Fruit fly (Drosophila melanogaster) whole organism, wandering third instar larva: ENCODE measurements around the gene Ork1.

Source experiments
- Abd-B ChIP-seq: fragments of >200 bp; optimal IDR thresholded peaks from 2 replicates; lab custom pipeline; 2017; ENCODE audit warnings: missing biosample characterization, missing genetic modification characterization
- CG32264 ChIP-seq: fragments of 200-800 bp; sonication (Bioruptor generic); optimal IDR thresholded peaks from 2 replicates; lab custom pipeline; 2016; ENCODE audit warnings: missing biosample characterization, missing genetic modification characterization
- CG9705 ChIP-seq: fragments of 200-800 bp; sonication (Bioruptor generic); optimal IDR thresholded peaks from 2 replicates; lab custom pipeline; 2018; ENCODE audit warnings: missing biosample characterization, mild to moderate bottlenecking, missing genetic modification characterization
- CrebA ChIP-seq: fragments of 200-800 bp; sonication (Bioruptor generic); optimal IDR thresholded peaks from 2 replicates; lab custom pipeline; 2016; ENCODE audit warnings: missing biosample characterization, mild to moderate bottlenecking, missing genetic modification characterization, borderline replicate concordance
- Dfd ChIP-seq: fragments of >200 bp; optimal IDR thresholded peaks from 2 replicates; lab custom pipeline; 2017; ENCODE audit warnings: missing biosample characterization, missing genetic modification characterization
- Dif ChIP-seq: fragments of 200-275, 200-300 bp; sonication (Bioruptor generic); optimal IDR thresholded peaks from 2 replicates; lab custom pipeline; 2018; ENCODE audit warnings: missing biosample characterization, missing genetic modification characterization; ENCODE audit not compliant: partially characterized antibody
- GATAd ChIP-seq: sonication (Bioruptor generic); optimal IDR thresholded peaks from 2 replicates; lab custom pipeline; 2016; ENCODE audit warnings: missing biosample characterization, missing genetic modification characterization
- HLH106 ChIP-seq: fragments of 200-800 bp; optimal IDR thresholded peaks from 3 replicates; lab custom pipeline; 2019; ENCODE audit warnings: missing biosample characterization, mild to moderate bottlenecking, missing genetic modification characterization, moderate library complexity
- Hnf4 ChIP-seq: fragments of 200-800 bp; sonication (Bioruptor generic); optimal IDR thresholded peaks from 2 replicates; lab custom pipeline; 2016; ENCODE audit warnings: missing biosample characterization, mild to moderate bottlenecking, missing genetic modification characterization
- Hr78 ChIP-seq: fragments of >200 bp; optimal IDR thresholded peaks from 2 replicates; lab custom pipeline; 2017; ENCODE audit warnings: missing biosample characterization, missing genetic modification characterization
- Hr83 ChIP-seq: fragments of 200-300 bp; sonication (Bioruptor generic); optimal IDR thresholded peaks from 2 replicates; lab custom pipeline; 2016; ENCODE audit warnings: missing biosample characterization, mild to moderate bottlenecking, missing genetic modification characterization, moderate library complexity; ENCODE audit not compliant: poor library complexity, severe bottlenecking
- Jra ChIP-seq: sonication (Bioruptor generic); optimal IDR thresholded peaks from 2 replicates; lab custom pipeline; 2016; ENCODE audit warnings: missing biosample characterization, missing genetic modification characterization
- Mio ChIP-seq: sonication (Bioruptor generic); optimal IDR thresholded peaks from 2 replicates; lab custom pipeline; 2016; ENCODE audit warnings: missing biosample characterization, missing genetic modification characterization
- Myc ChIP-seq: fragments of >200 bp; optimal IDR thresholded peaks from 2 replicates; lab custom pipeline; 2017
- N ChIP-seq: fragments of >200 bp; optimal IDR thresholded peaks from 2 replicates; lab custom pipeline; 2018; ENCODE audit warnings: missing biosample characterization, missing external identifiers, missing genetic modification characterization
- OdsH ChIP-seq: fragments of 200-800 bp; sonication (Bioruptor generic); optimal IDR thresholded peaks from 2 replicates; lab custom pipeline; 2016; ENCODE audit warnings: missing biosample characterization, mild to moderate bottlenecking, missing genetic modification characterization
- Rel ChIP-seq, 2 experiments: fragments of 200-800 bp; sonication (Bioruptor generic) in 1 of 2; optimal IDR thresholded peaks; 2 replicates in 1 of 2; 3 replicates in 1 of 2; lab custom pipeline; 2016 to 2019; ENCODE audit warnings: mild to moderate bottlenecking in 2 of 2, missing biosample characterization in 2 of 2, missing genetic modification characterization in 2 of 2, moderate library complexity in 1 of 2
- Sp1 ChIP-seq: fragments of 200-800 bp; sonication (Bioruptor generic); optimal IDR thresholded peaks from 3 replicates; lab custom pipeline; 2019; ENCODE audit warnings: missing biosample characterization, mild to moderate bottlenecking, missing genetic modification characterization, moderate library complexity
- Vsx2 ChIP-seq: fragments of 200-300, 225-300 bp; sonication (Bioruptor generic); optimal IDR thresholded peaks from 2 replicates; lab custom pipeline; 2018; ENCODE audit warnings: missing biosample characterization, missing genetic modification characterization; ENCODE audit not compliant: partially characterized antibody
- br ChIP-seq: fragments of 200-800 bp; sonication (Bioruptor generic); optimal IDR thresholded peaks from 2 replicates; lab custom pipeline; 2016; ENCODE audit warnings: missing biosample characterization, missing genetic modification characterization
- brk ChIP-seq: fragments of 200-800 bp; sonication (Bioruptor generic); optimal IDR thresholded peaks from 2 replicates; lab custom pipeline; 2016; ENCODE audit warnings: missing biosample characterization, mild to moderate bottlenecking, missing genetic modification characterization
- dl ChIP-seq, 2 experiments: fragments of 175-275, 200-275 bp in 1 of 2; fragments of 200-275 bp in 1 of 2; sonication (Bioruptor generic); optimal IDR thresholded peaks; lab custom pipeline; 2018; ENCODE audit warnings: mild to moderate bottlenecking in 2 of 2, missing biosample characterization in 2 of 2, missing genetic modification characterization in 2 of 2, moderate library complexity in 2 of 2; ENCODE audit not compliant: partially characterized antibody in 2 of 2, insufficient read depth in 1 of 2
- dmrt93B ChIP-seq: fragments of 200-800 bp; sonication (Bioruptor generic); optimal IDR thresholded peaks from 2 replicates; lab custom pipeline; 2018; ENCODE audit warnings: missing biosample characterization, mild to moderate bottlenecking, missing genetic modification characterization
- dsf ChIP-seq: sonication (Bioruptor generic); optimal IDR thresholded peaks from 2 replicates; lab custom pipeline; 2016; ENCODE audit warnings: missing biosample characterization, missing genetic modification characterization, borderline replicate concordance
- ey ChIP-seq: fragments of 200-800 bp; sonication (Bioruptor generic); optimal IDR thresholded peaks from 2 replicates; lab custom pipeline; 2016; ENCODE audit warnings: missing biosample characterization, missing genetic modification characterization
- foxo ChIP-seq, 2 experiments: fragments of 200-800 bp; sonication (Bioruptor generic); optimal IDR thresholded peaks; 2 replicates in 1 of 2; 3 replicates in 1 of 2; lab custom pipeline; 2016 to 2017; ENCODE audit warnings: missing biosample characterization in 2 of 2, missing genetic modification characterization in 2 of 2
- fru ChIP-seq: fragments of 200-800 bp; sonication (Bioruptor generic); optimal IDR thresholded peaks from 3 replicates; lab custom pipeline; 2016; ENCODE audit warnings: missing biosample characterization, mild to moderate bottlenecking, missing genetic modification characterization
- h ChIP-seq: fragments of 200-800 bp; sonication (Bioruptor generic); optimal IDR thresholded peaks from 3 replicates; lab custom pipeline; 2016; ENCODE audit warnings: missing biosample characterization, mild to moderate bottlenecking, missing genetic modification characterization
- jim ChIP-seq: fragments of 175-275, 200-325 bp; sonication (Bioruptor generic); optimal IDR thresholded peaks from 2 replicates; lab custom pipeline; 2016; ENCODE audit warnings: missing biosample characterization, mild to moderate bottlenecking, missing genetic modification characterization
- lola ChIP-seq: fragments of >200 bp; optimal IDR thresholded peaks from 2 replicates; lab custom pipeline; 2017; ENCODE audit warnings: missing biosample characterization, missing genetic modification characterization
- pan ChIP-seq: fragments of >200 bp; optimal IDR thresholded peaks from 2 replicates; lab custom pipeline; 2017
- psq ChIP-seq: fragments of 200-800 bp; sonication (Bioruptor generic); optimal IDR thresholded peaks from 3 replicates; lab custom pipeline; 2017; ENCODE audit warnings: missing biosample characterization, mild to moderate bottlenecking, missing genetic modification characterization, moderate library complexity
- rgr ChIP-seq: fragments of 200-800 bp; sonication (Bioruptor generic); optimal IDR thresholded peaks from 3 replicates; lab custom pipeline; 2016; ENCODE audit warnings: missing biosample characterization, mild to moderate bottlenecking, missing genetic modification characterization
- sage ChIP-seq: fragments of 200-800 bp; sonication (Bioruptor generic); optimal IDR thresholded peaks from 2 replicates; lab custom pipeline; 2016; ENCODE audit warnings: missing biosample characterization, mild to moderate bottlenecking, missing genetic modification characterization
- sv ChIP-seq: fragments of 200-800 bp; sonication (Bioruptor generic); optimal IDR thresholded peaks from 3 replicates; lab custom pipeline; 2016; ENCODE audit warnings: missing biosample characterization, missing genetic modification characterization
- tai ChIP-seq: sonication (Bioruptor generic); optimal IDR thresholded peaks from 2 replicates; lab custom pipeline; 2016; ENCODE audit warnings: missing biosample characterization, missing genetic modification characterization
- usp ChIP-seq: fragments of >200 bp; optimal IDR thresholded peaks from 2 replicates; lab custom pipeline; 2017; ENCODE audit warnings: missing biosample characterization, missing genetic modification characterization
- woc ChIP-seq: sonication (Bioruptor generic); optimal IDR thresholded peaks from 2 replicates; lab custom pipeline; 2016; ENCODE audit warnings: missing biosample characterization, mild to moderate bottlenecking, missing genetic modification characterization

Gene Ork1

DNA sequence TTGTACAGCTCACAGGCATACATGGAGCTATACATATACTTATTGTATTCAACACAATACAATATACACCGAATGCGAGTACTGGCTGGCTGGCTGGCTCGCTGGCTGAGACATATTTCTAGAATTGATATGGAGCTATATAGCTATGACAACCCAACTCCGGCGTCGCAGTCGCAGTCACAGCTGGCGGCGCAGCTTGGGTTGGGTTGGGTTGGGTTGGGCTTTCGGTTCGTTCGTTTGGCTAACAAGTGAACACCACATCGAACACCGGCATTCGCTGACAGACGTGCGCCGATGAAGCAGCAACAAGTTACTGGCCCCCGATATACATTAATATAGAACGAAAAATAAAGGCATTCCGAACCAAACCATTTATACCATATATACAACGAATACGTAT lies 52.1 kb downstream of the Ork1 start, which contains the start of gene CG15210:
CG15210 (plus strand) TSS at position 269 of the 400 bp plus-strand sequence.
- TF ChIP-seq N (GFP tag; lab: Kevin White, UChicago) (no peak), Rel (GFP tag; optimal IDR thresholded peaks at IDR 0.05; lab: Kevin White, UChicago) (no peak), Rel (tag; optimal IDR thresholded peaks at IDR 0.05; lab: Kevin White, UChicago) (no peak), brk (GFP tag; lab: Kevin White, UChicago) (no peak), Hr83 (GFP tag; lab: Kevin White, UChicago) (peak; percentile 21)

DNA sequence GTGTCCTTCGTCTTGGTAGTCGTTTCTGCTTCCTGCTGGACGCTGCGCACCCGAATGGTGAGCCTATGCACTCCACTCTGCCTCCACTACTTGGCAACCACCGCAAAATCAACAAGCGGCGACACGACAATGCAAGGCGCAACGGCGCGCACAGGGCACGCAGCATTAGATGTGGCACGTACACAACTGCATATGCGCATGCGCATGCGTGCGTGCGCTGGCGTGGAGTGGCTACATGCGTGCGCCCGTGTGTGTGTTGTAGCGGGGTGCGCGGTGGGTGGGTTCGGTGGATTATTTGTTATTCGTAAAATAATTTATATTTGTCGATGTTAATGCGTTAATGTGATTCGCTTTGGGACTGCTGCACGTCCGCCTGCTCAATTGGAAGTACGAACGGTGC lies 55.4 kb downstream of the Ork1 start:
- no peak for TF ChIP-seq Hnf4 (GFP tag; lab: Kevin White, UChicago)
- no peak for TF ChIP-seq dl (GFP tag; optimal IDR thresholded peaks at IDR 0.05; lab: Kevin White, UChicago; ENCODE audit: insufficient read depth in 1 of 2, partially characterized antibody in 2 of 2)
- TF ChIP-seq Abd-B (GFP tag; lab: Kevin White, UChicago), result no peak
- TF ChIP-seq ey (GFP tag; lab: Kevin White, UChicago), result no peak
- no peak for TF ChIP-seq Dfd (GFP tag; lab: Kevin White, UChicago)
- TF ChIP-seq pan (lab: Kevin White, UChicago), result peak; percentile 67
- no peak for TF ChIP-seq foxo (GFP tag; optimal IDR thresholded peaks at IDR 0.05; lab: Kevin White, UChicago)
- TF ChIP-seq HLH106 (tag; lab: Kevin White, UChicago), result no peak
- TF ChIP-seq, all 38 proteins: peak for 1

DNA sequence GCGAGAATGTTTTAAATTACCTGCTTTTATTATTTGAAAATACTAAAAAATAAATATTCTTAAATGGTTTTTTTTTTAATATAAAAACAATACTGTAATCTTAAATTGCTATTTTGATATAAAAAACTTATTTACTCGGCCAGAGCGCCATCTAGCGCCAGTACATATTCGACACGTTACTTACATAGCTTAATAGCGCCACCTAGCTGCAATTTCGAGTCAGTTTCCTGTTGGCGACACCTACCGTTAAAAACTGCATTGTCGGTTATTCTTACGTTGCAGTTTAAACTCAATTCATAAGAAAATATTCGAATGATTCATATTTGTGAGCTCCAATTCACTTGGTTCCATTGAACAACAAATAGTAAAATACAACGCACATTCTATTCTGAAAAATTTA lies 58.7 kb downstream of the Ork1 start:
- TF ChIP-seq brk (GFP tag; lab: Kevin White, UChicago) (no peak), lola (GFP tag; lab: Kevin White, UChicago) (no peak), ey (GFP tag; lab: Kevin White, UChicago) (peak; percentile 42), dsf (no peak), CrebA (GFP tag; lab: Kevin White, UChicago) (no peak), Rel (GFP tag; optimal IDR thresholded peaks at IDR 0.05; lab: Kevin White, UChicago) (no peak), Rel (tag; optimal IDR thresholded peaks at IDR 0.05; lab: Kevin White, UChicago) (no peak), sv (GFP tag; lab: Kevin White, UChicago) (peak; percentile 57), Vsx2 (no peak), Hnf4 (GFP tag; lab: Kevin White, UChicago) (peak; percentile 51), rgr (GFP tag; lab: Kevin White, UChicago) (peak; percentile 65), woc (GFP tag; lab: Kevin White, UChicago) (no peak), CG9705 (GFP tag; lab: Kevin White, UChicago) (peak; percentile 65), pan (lab: Kevin White, UChicago) (no peak), jim (GFP tag; lab: Kevin White, UChicago) (no peak), tai (GFP tag; lab: Kevin White, UChicago) (peak; percentile 62), N (GFP tag; lab: Kevin White, UChicago) (no peak), Jra (GFP tag; lab: Kevin White, UChicago) (no peak), Dif (no peak), Hr78 (GFP tag; lab: Kevin White, UChicago) (no peak), CG32264 (no peak), h (GFP tag; lab: Kevin White, UChicago) (peak; percentile 46), foxo (GFP tag; optimal IDR thresholded peaks at IDR 0.05; lab: Kevin White, UChicago) (peak in 1 of 2 experiments; percentile 73), br (peak; percentile 13), Sp1 (GFP tag; lab: Kevin White, UChicago) (no peak), dmrt93B (GFP tag; lab: Kevin White, UChicago) (peak; percentile 44), Mio (GFP tag; lab: Kevin White, UChicago) (no peak), OdsH (GFP tag; lab: Kevin White, UChicago) (peak; percentile 51), dl (GFP tag; optimal IDR thresholded peaks at IDR 0.05; lab: Kevin White, UChicago; ENCODE audit: insufficient read depth in 1 of 2, partially characterized antibody in 2 of 2) (no peak), GATAd (GFP tag; lab: Kevin White, UChicago) (peak; percentile 17), HLH106 (tag; lab: Kevin White, UChicago) (peak; percentile 65), Dfd (GFP tag; lab: Kevin White, UChicago) (no peak), usp (GFP tag; lab: Kevin White, UChicago) (no peak), sage (GFP tag; lab: Kevin White, UChicago) (no peak), Hr83 (GFP tag; lab: Kevin White, UChicago) (peak; percentile 23), Myc (lab: Kevin White, UChicago) (peak; percentile 93), Abd-B (GFP tag; lab: Kevin White, UChicago) (no peak), psq (GFP tag; lab: Kevin White, UChicago) (peak; percentile 39), fru (GFP tag; lab: Kevin White, UChicago) (peak; percentile 39)
